Fruit fly (Drosophila melanogaster): ENCODE measurements around the gene CG5984.

The CG5984 gene

dm6 chr3R:27281022-27281810 is 33.4 kb upstream of the CG5984 start (continued):
- TF ChIP-seq CG7372 (GFP tag; IDR thresholded peaks at IDR 0.05) (peak; percentile 95), Abd-B (GFP tag; optimal IDR thresholded peaks at IDR 0.05) (peak; percentile 90), CG14710 (tag; optimal IDR thresholded peaks at IDR 0.05) (peak; percentile 72), schlank (tag; optimal IDR thresholded peaks at IDR 0.05) (peak; percentile 96), exex (tag; optimal IDR thresholded peaks at IDR 0.05) (peak; percentile 86), row (GFP tag; IDR thresholded peaks at IDR 0.05) (peak; percentile 97), CG7357 (GFP tag; IDR thresholded peaks at IDR 0.05) (peak; percentile 90), MBD-R2 (GFP tag; IDR thresholded peaks at IDR 0.05) (peak; percentile 95), Optix (GFP tag; IDR thresholded peaks at IDR 0.05) (peak; percentile 98), abd-A (tag; optimal IDR thresholded peaks at IDR 0.05) (peak; percentile 88), CG3847 (GFP tag; IDR thresholded peaks at IDR 0.05) (peak; percentile 96), HmgZ (tag; optimal IDR thresholded peaks at IDR 0.05) (peak; percentile 98), CG14441 (GFP tag; IDR thresholded peaks at IDR 0.05) (peak; percentile 98), fd3F (GFP tag; optimal IDR thresholded peaks at IDR 0.05) (peak; percentile 95), Sry-δ (GFP tag; optimal IDR thresholded peaks at IDR 0.05) (peak; percentile 62), corto (GFP tag; optimal IDR thresholded peaks at IDR 0.05) (peak; percentile 80), CG15696 (tag; optimal IDR thresholded peaks at IDR 0.05) (peak; percentile 65), btn (GFP tag; optimal IDR thresholded peaks at IDR 0.05) (peak; percentile 92), CG30431 (GFP tag; optimal IDR thresholded peaks at IDR 0.05) (peak; percentile 97), Adf1 (GFP tag; IDR thresholded peaks at IDR 0.05) (peak; percentile 84), tll (GFP tag; optimal IDR thresholded peaks at IDR 0.05) (no peak), cas (GFP tag; IDR thresholded peaks at IDR 0.05) (peak; percentile 91), pb (GFP tag; optimal IDR thresholded peaks at IDR 0.05) (peak; percentile 94), HLHmδ (GFP tag; optimal IDR thresholded peaks at IDR 0.05) (peak; percentile 8), MTF-1 (GFP tag; optimal IDR thresholded peaks at IDR 0.05; ENCODE audit: borderline replicate concordance) (peak; percentile 92), CG3281 (GFP tag; optimal IDR thresholded peaks at IDR 0.05) (peak; percentile 96), Hmr (GFP tag; optimal IDR thresholded peaks at IDR 0.05) (peak; percentile 98), tgo (GFP tag; IDR thresholded peaks at IDR 0.05) (peak; percentile 97), oc (tag; optimal IDR thresholded peaks at IDR 0.05) (peak; percentile 95), CG3838 (GFP tag; optimal IDR thresholded peaks at IDR 0.05) (peak; percentile 86), CG10147 (GFP tag; optimal IDR thresholded peaks at IDR 0.05) (peak; percentile 89), dati (GFP tag; IDR thresholded peaks at IDR 0.05) (peak; percentile 94), ci (GFP tag; IDR thresholded peaks at IDR 0.05) (peak; percentile 98), CG13775 (GFP tag; optimal IDR thresholded peaks at IDR 0.05) (peak; percentile 92), CG7745 (tag; optimal IDR thresholded peaks at IDR 0.05) (no peak), lov (optimal IDR thresholded peaks at IDR 0.05) (no peak), lov (GFP tag; IDR thresholded peaks at IDR 0.05) (peak; percentile 97), yki (optimal IDR thresholded peaks at IDR 0.05) (peak; percentile 54), shn (GFP tag; optimal IDR thresholded peaks at IDR 0.05) (peak; percentile 96), CG10267 (tag; optimal IDR thresholded peaks at IDR 0.05) (peak; percentile 87), ATbp (GFP tag; optimal IDR thresholded peaks at IDR 0.05) (peak; percentile 95), nom (GFP tag; optimal IDR thresholded peaks at IDR 0.05) (peak; percentile 88), ERR (GFP tag; optimal IDR thresholded peaks at IDR 0.05) (peak; percentile 91), B-H2 (GFP tag; optimal IDR thresholded peaks at IDR 0.05) (peak; percentile 73), tap (tag; optimal IDR thresholded peaks at IDR 0.05) (peak; percentile 86), CG6813 (GFP tag; optimal IDR thresholded peaks at IDR 0.05) (peak; percentile 97), Atf6 (GFP tag; IDR thresholded peaks at IDR 0.05) (peak; percentile 96), CG13287 (GFP tag; IDR thresholded peaks at IDR 0.05; ENCODE audit: partially characterized antibody) (peak; percentile 59), CG8281 (tag; optimal IDR thresholded peaks at IDR 0.05) (peak; percentile 79)
